Fruit fly (Drosophila melanogaster): ENCODE measurements around the gene tomboy20.

tomboy20 gene

dm6 chr3R:10784058-10784499 lies 48.3 kb upstream of the tomboy20 start, which contains the start of the genes mRpL37 and Rbp1 (continued):
- peak; percentile 84 for TF ChIP-seq Doc3 (GFP tag; IDR thresholded peaks at IDR 0.05; ENCODE audit: partially characterized antibody)
- TF ChIP-seq CG17612 (GFP tag; IDR thresholded peaks at IDR 0.05), result no peak
- peak; percentile 78 for TF ChIP-seq CG7839 (tag; optimal IDR thresholded peaks at IDR 0.05)
- peak; percentile 47 for TF ChIP-seq esg (GFP tag; conservative IDR thresholded peaks at IDR 0.05)
- peak; percentile 33 for TF ChIP-seq Camta (GFP tag; optimal IDR thresholded peaks at IDR 0.05)
- TF ChIP-seq croc (GFP tag; conservative IDR thresholded peaks at IDR 0.05), result peak; percentile 80
- TF ChIP-seq CG18262 (tag; optimal IDR thresholded peaks at IDR 0.05), result peak; percentile 81
- TF ChIP-seq GATAe (GFP tag; conservative IDR thresholded peaks at IDR 0.05), result no peak
- TF ChIP-seq ac (GFP tag; optimal IDR thresholded peaks at IDR 0.05), result no peak
- no peak for TF ChIP-seq eve (GFP tag; optimal IDR thresholded peaks at IDR 0.05)
- TF ChIP-seq da (GFP tag; optimal IDR thresholded peaks at IDR 0.05), result no peak
- peak; percentile 96 for TF ChIP-seq CG31441 (GFP tag; IDR thresholded peaks at IDR 0.05)
- TF ChIP-seq lab (GFP tag; optimal IDR thresholded peaks at IDR 0.05), result no peak
- TF ChIP-seq CG1603 (tag; optimal IDR thresholded peaks at IDR 0.05), result no peak
- TF ChIP-seq emc (GFP tag; optimal IDR thresholded peaks at IDR 0.05), result no peak
- TF ChIP-seq Mad (GFP tag; optimal IDR thresholded peaks at IDR 0.05), result peak; percentile 54
- TF ChIP-seq br (optimal IDR thresholded peaks at IDR 0.05), result no peak
- peak; percentile 21 for TF ChIP-seq slp2 (GFP tag; optimal IDR thresholded peaks at IDR 0.05)
- TF ChIP-seq D19A (tag; optimal IDR thresholded peaks at IDR 0.05), result no peak
- TF ChIP-seq Taf1 (GFP tag; IDR thresholded peaks at IDR 0.05), result peak; percentile 63; the same call in 1 of the 2 replicates
- TF ChIP-seq Myb (GFP tag; optimal IDR thresholded peaks at IDR 0.05), result no peak
- peak; percentile 82 to 89 for TF ChIP-seq Pdp1 (GFP tag; optimal IDR thresholded peaks at IDR 0.05)
- peak in 1 of 2 experiments; percentile 55 for TF ChIP-seq Hr51 (GFP tag; optimal IDR thresholded peaks at IDR 0.05)
- peak; percentile 40 for TF ChIP-seq CG30431 (GFP tag; optimal IDR thresholded peaks at IDR 0.05)
- peak; percentile 66 for TF ChIP-seq B-H2 (GFP tag; optimal IDR thresholded peaks at IDR 0.05)
- no peak for TF ChIP-seq CG3163 (GFP tag; optimal IDR thresholded peaks at IDR 0.05)
- TF ChIP-seq luna (GFP tag; optimal IDR thresholded peaks at IDR 0.05), result no peak
- no peak for TF ChIP-seq HmgD (GFP tag; optimal IDR thresholded peaks at IDR 0.05)
- TF ChIP-seq bbx (GFP tag; IDR thresholded peaks at IDR 0.05; ENCODE audit: partially characterized antibody), result peak; percentile 56
- TF ChIP-seq CG4424 (GFP tag; optimal IDR thresholded peaks at IDR 0.05), result peak; percentile 77
- peak; percentile 51 for TF ChIP-seq HHEX (GFP tag; optimal IDR thresholded peaks at IDR 0.05)
- peak; percentile 72 for TF ChIP-seq HmgZ (tag; optimal IDR thresholded peaks at IDR 0.05)
- no peak for TF ChIP-seq nom (GFP tag; optimal IDR thresholded peaks at IDR 0.05)
- no peak for TF ChIP-seq CrebB (tag; optimal IDR thresholded peaks at IDR 0.05)
- TF ChIP-seq CG2889 (GFP tag; IDR thresholded peaks at IDR 0.05), result no peak
- peak; percentile 80 for TF ChIP-seq Rfx (GFP tag; IDR thresholded peaks at IDR 0.05)
- peak; percentile 30; the same call in 1 of the 2 replicates for TF ChIP-seq ato (GFP tag; IDR thresholded peaks at IDR 0.05; ENCODE audit: partially characterized antibody)
- peak; percentile 50 for TF ChIP-seq CG17359 (tag; optimal IDR thresholded peaks at IDR 0.05)

DNA sequence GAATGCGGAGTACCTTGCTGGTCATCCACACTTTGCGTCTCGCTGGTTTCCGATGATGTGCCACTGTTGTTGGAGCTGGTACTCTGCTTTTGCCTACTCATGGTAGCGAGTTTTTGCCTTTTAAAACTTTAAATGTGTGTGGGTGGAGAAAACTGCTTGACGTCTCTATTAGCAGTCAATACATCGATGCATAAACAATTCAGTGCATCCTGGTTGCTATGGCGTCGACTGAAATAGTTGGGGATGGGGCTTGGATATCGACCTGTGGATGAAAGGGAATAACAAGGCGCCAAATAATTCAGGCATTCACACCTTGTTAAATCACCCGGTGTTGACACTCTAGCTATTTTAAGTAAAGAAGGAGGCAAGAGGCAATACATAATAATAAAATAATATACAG lies 46.4 kb upstream of the tomboy20 start, which contains the start of gene CG42633:
Gene CG42633, minus strand, starts transcription at position 101 of the 400 bp plus-strand sequence.
- no peak for TF ChIP-seq psq (GFP tag; optimal IDR thresholded peaks at IDR 0.05)
- no peak for TF ChIP-seq CG17612 (GFP tag; IDR thresholded peaks at IDR 0.05)
- TF ChIP-seq CG12071 (GFP tag; optimal IDR thresholded peaks at IDR 0.05), result no peak

All from whole organism, embryonic.